Worm (Caenorhabditis elegans): ENCODE results near the gene kin-26.

ce11 chrIV:7926102-7926840 lies 48.6 kb upstream of the kin-26 start, which contains the start of gene rps-2:
- TF ChIP-seq nhr-76 (tag; optimal IDR thresholded peaks at IDR 0.05) (no peak), R02D3.7 (tag; optimal IDR thresholded peaks at IDR 0.05) (no peak), ztf-4 (tag; optimal IDR thresholded peaks at IDR 0.05) (no peak)

Measured in whole organism, L3 larva.